Worm (Caenorhabditis elegans) whole organism, late embryonic: Measurements from ENCODE around the gene repo-1.

Experiments used
- C08G9.2 ChIP-seq: sonication (generic microtip); optimal IDR thresholded peaks from 2 replicates; lab custom pipeline; 2016; ENCODE audit warnings: mild to moderate bottlenecking, missing genetic modification characterization, moderate library complexity, missing compliant biosample characterization
- K02D7.2 ChIP-seq: sonication (generic microtip); optimal IDR thresholded peaks from 2 replicates; lab custom pipeline; 2017; ENCODE audit warnings: mild to moderate bottlenecking, missing genetic modification characterization, missing compliant biosample characterization
- ceh-19 ChIP-seq: fragments of 200-800 bp; sonication (Bioruptor generic); optimal IDR thresholded peaks from 2 replicates; lab custom pipeline; 2018; ENCODE audit warnings: mild to moderate bottlenecking, missing genetic modification characterization, missing compliant biosample characterization
- ceh-2 ChIP-seq: sonication (generic microtip); optimal IDR thresholded peaks from 2 replicates; lab custom pipeline; 2016; ENCODE audit warnings: missing genotype, missing genetic modification characterization, missing compliant biosample characterization
- ceh-30 ChIP-seq: fragments of 150-350 bp; optimal IDR thresholded peaks from 2 replicates; lab custom pipeline; 2014; ENCODE audit warnings: missing biosample characterization, missing genetic modification characterization
- ceh-34 ChIP-seq: sonication (generic microtip); optimal IDR thresholded peaks from 2 replicates; lab custom pipeline; 2016; ENCODE audit warnings: mild to moderate bottlenecking, missing genetic modification characterization, missing compliant biosample characterization
- ceh-6 ChIP-seq: fragments of 200-800 bp; sonication (Bioruptor generic); optimal IDR thresholded peaks from 2 replicates; lab custom pipeline; 2018; ENCODE audit warnings: mild to moderate bottlenecking, missing genetic modification characterization, missing compliant biosample characterization
- dve-1 ChIP-seq: sonication (generic microtip); optimal IDR thresholded peaks from 2 replicates; lab custom pipeline; 2017; ENCODE audit warnings: antibody characterized with exemption, mild to moderate bottlenecking, missing genetic modification characterization, missing compliant biosample characterization
- elt-2 ChIP-seq: sonication (generic microtip); optimal IDR thresholded peaks from 2 replicates; lab custom pipeline; 2016; ENCODE audit warnings: missing genetic modification reagents, missing genetic modification characterization, missing compliant biosample characterization
- eyg-1 ChIP-seq: sonication (generic microtip); optimal IDR thresholded peaks from 2 replicates; lab custom pipeline; 2016; ENCODE audit warnings: missing genotype, missing genetic modification characterization, missing compliant biosample characterization
- fax-1 ChIP-seq: sonication (generic microtip); optimal IDR thresholded peaks from 2 replicates; lab custom pipeline; 2016; ENCODE audit warnings: missing genotype, missing genetic modification characterization, missing compliant biosample characterization
- gmeb-2 ChIP-seq: sonication (generic microtip); optimal IDR thresholded peaks from 2 replicates; lab custom pipeline; 2016; ENCODE audit warnings: missing genetic modification characterization, inconsistent platforms, missing compliant biosample characterization
- hlh-15 ChIP-seq: sonication (generic microtip); optimal IDR thresholded peaks from 2 replicates; lab custom pipeline; 2016; ENCODE audit warnings: missing genetic modification characterization, missing compliant biosample characterization
- hlh-30 ChIP-seq: sonication (generic microtip); optimal IDR thresholded peaks from 2 replicates; lab custom pipeline; 2017; ENCODE audit warnings: antibody characterized with exemption, missing genetic modification characterization, missing compliant biosample characterization; ENCODE audit not compliant: insufficient read depth
- hlh-8 ChIP-seq: sonication (generic microtip); optimal IDR thresholded peaks from 2 replicates; lab custom pipeline; 2016; ENCODE audit warnings: missing genotype, missing genetic modification characterization, missing compliant biosample characterization
- lim-6 ChIP-seq: sonication (generic microtip); optimal IDR thresholded peaks from 2 replicates; lab custom pipeline; 2016; ENCODE audit warnings: missing genetic modification characterization, missing compliant biosample characterization
- mec-3 ChIP-seq: sonication (generic microtip); optimal IDR thresholded peaks from 2 replicates; lab custom pipeline; 2016; ENCODE audit warnings: borderline replicate concordance, missing genetic modification characterization, missing compliant biosample characterization
- npax-4 ChIP-seq: sonication (generic microtip); optimal IDR thresholded peaks from 2 replicates; lab custom pipeline; 2016; ENCODE audit warnings: missing genetic modification characterization, missing compliant biosample characterization
- pag-3 ChIP-seq: sonication (generic microtip); optimal IDR thresholded peaks from 2 replicates; lab custom pipeline; 2016; ENCODE audit warnings: missing compliant biosample characterization, missing genetic modification characterization, borderline replicate concordance
- pax-1 ChIP-seq: fragments of 150-350 bp; optimal IDR thresholded peaks from 2 replicates; lab custom pipeline; 2014; ENCODE audit warnings: missing biosample characterization, missing genetic modification characterization
- rnt-1 ChIP-seq: sonication (generic microtip); optimal IDR thresholded peaks from 2 replicates; lab custom pipeline; 2016; ENCODE audit warnings: missing genetic modification characterization, missing compliant biosample characterization
- sdc-2 ChIP-seq: sonication (generic microtip); optimal IDR thresholded peaks from 2 replicates; lab custom pipeline; 2016; ENCODE audit warnings: missing genotype, missing genetic modification characterization, missing compliant biosample characterization
- tbx-2 ChIP-seq: sonication (generic microtip); optimal IDR thresholded peaks from 2 replicates; lab custom pipeline; 2016; ENCODE audit warnings: missing genetic modification characterization, missing compliant biosample characterization
- tbx-7 ChIP-seq: sonication (generic microtip); optimal IDR thresholded peaks from 2 replicates; lab custom pipeline; 2016; ENCODE audit warnings: missing genotype, missing genetic modification characterization, missing compliant biosample characterization
- unc-3 ChIP-seq, 2 experiments: fragments of 200-800 bp in 1 of 2; sonication (Bioruptor generic) in 1 of 2; sonication (generic microtip) in 1 of 2; conservative IDR thresholded peaks in 1 of 2; optimal IDR thresholded peaks in 1 of 2; 2 replicates each; pipeline versions ENCODE4 v1.3.6 to Lab custom; 2016 to 2022; ENCODE audit warnings: missing compliant biosample characterization in 2 of 2, missing genetic modification characterization in 2 of 2, missing genetic modification reagents in 1 of 2

repo-1 gene

DNA sequence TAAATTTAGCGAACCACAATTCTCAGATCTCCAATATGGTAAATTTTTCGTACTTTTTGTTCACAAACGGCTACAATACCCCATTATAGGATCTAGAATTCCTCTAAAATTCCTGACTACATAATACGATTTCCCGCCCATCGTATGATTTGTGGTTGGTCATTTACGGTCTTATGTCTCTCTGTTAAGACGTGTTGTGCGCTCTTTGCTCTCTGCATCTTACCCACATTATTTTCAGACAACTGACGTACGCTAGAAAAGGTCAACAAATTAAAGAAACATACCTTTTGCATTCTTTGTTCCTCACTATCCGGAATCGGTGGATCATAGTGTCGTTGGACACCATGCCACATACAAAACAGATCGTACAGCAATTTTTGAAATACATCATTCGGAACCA lies 41.2 kb upstream of the repo-1 start:
- TF ChIP-seq dve-1 (tag; lab: Kevin White, UChicago): no peak
- TF ChIP-seq hlh-30 (tag; lab: Kevin White, UChicago): no peak
- no peak for TF ChIP-seq ceh-34 (tag; lab: Kevin White, UChicago)
- TF ChIP-seq ceh-6 (GFP tag; lab: Kevin White, UChicago): no peak
- no peak for TF ChIP-seq C08G9.2 (tag; lab: Kevin White, UChicago)
- TF ChIP-seq lim-6: no peak

DNA sequence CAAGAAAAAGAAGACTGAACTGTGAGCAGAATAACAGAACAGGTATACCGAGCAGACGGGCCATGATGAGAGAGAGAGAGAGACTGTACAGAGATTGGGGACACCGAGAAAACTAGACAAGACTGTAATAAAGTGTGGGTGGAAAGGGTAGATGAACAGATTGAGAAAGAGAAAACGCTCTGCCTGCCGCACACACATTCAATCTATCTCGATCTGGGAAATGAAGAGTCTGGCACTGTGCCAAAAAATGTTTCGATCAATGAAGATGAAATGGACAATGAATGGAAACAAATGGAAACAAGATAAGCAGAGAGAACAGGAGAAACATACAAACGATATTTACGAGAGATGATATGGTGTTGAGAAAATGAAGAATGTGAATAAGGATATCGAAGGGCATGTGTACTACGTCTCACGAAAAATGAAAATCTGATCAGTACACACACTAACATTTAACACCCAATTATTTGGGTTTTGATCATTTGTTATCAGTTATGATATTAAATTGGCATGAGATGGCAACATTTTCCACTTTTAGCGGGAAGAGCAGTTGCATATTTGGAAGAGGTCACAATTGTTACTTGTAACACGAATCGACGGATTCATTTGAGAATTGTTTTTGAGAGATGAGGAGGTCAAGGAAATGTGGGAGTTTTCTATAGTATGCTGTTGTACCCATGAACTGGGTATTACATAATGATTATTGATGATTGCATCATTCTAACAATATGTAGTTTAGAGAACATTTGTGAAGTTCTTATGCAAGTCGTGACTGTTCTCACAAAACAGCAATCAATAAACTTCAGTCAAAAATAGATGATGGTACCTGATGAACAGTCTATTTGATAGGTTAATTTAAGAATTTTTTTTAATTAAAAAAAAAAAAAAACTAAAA lies 39.2 kb upstream of the repo-1 start:
- no peak for TF ChIP-seq fax-1
- TF ChIP-seq rnt-1 (tag; lab: Kevin White, UChicago): no peak

DNA sequence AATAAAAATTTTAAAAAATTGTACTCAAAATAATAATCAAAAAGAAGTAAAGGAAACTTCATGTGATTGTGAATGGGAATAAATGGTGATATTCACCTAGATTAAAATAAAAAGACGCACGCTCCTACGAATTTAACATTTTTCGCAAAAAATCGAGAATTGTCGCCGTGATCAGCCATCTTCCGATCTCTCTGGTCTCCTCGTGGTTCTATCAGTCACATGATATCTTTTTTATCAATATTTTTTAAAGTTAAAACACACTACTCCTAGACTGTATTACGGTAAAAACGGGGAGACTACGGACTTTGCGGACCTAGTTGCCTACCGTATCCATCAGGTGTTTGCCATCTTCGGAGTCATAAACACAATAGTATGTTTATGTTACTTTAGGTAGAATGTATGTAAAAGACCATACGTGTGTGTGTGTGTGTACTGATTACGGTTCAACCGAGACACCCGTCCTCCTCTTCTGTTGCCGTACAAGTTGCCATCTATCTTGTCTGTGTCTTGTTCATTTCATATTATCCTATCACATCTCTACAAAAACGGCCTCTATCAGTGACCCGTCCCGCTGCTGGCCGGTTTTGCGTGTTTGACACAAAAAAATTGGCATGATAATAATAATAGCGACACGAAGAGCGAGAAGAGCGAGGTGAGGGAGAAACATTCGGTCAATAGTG lies 37.6 kb upstream of the repo-1 start, which contains the start of gene T12G3.2:
TSS of gene T12G3.2 (minus strand) at position 444 of the 680 bp plus-strand sequence.
- TF ChIP-seq hlh-8 (no peak), ceh-2 (tag; lab: Kevin White, UChicago) (no peak), elt-2 (tag; lab: Kevin White, UChicago) (peak; percentile 76), ceh-19 (GFP tag; lab: Kevin White, UChicago) (no peak), K02D7.2 (tag; lab: Kevin White, UChicago) (no peak), npax-4 (tag; lab: Kevin White, UChicago) (no peak)

ce11 chrIV:12047552-12048347 lies 36.5 kb upstream of the repo-1 start, which contains the start of gene T12G3.4:
Gene T12G3.4 (plus strand): TSS chrIV:12048256.
- TF ChIP-seq ceh-30 (tag; lab: Kevin White, UChicago): no peak
- TF ChIP-seq sdc-2 (tag; lab: Kevin White, UChicago): no peak
- no peak for TF ChIP-seq tbx-2 (tag; lab: Kevin White, UChicago)
- no peak for TF ChIP-seq mec-3 (tag; lab: Kevin White, UChicago)
- TF ChIP-seq npax-4 (tag; lab: Kevin White, UChicago): no peak
- TF ChIP-seq pax-1 (tag; lab: Kevin White, UChicago): no peak
- no peak for TF ChIP-seq eyg-1 (tag; lab: Kevin White, UChicago)

DNA sequence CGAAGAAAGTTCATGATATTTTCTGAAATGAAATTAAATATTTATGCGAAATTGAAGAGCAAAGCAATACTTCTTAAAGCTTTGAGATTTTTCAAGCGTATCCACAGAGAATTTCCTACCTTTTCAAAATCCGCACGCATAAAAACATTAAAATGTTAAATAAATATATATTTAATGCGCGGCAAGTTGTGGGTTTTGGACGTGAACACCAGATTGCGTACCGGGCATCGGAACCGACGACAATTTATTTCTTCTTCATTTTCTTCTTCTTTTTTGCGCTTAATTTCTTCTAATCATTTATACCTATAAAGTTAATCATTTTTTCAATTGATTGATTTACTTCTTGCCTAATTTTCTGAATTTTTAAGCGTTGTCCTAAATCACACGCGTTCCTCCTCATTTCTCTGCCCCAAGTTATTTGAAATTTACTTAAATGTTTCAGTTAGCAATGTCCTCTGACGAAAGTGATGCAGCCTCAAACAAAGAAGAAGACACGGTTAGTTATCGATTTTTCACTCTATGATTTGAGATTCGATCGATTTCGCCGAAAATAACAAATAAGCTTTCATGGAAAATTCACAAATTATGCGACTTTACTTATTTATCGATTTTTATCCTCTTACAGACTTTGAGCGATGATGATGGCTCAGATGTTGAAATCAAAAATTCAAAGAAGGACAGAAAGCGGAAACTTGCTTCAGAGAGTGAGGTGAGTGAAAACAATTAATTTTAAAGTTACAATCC lies 33.1 kb upstream of the repo-1 start, which contains the start of the genes bre-5 and spt-5:
TSS of gene bre-5 (minus strand) at position 167 of the 744 bp plus-strand sequence.
TSS of gene spt-5 (plus strand) at position 443 of the 744 bp plus-strand sequence.
- no peak for TF ChIP-seq pag-3 (tag; lab: Kevin White, UChicago)
- no peak for TF ChIP-seq hlh-15
- no peak for TF ChIP-seq unc-3 (GFP tag; conservative IDR thresholded peaks at IDR 0.05; lab: Robert Waterston, UW)
- TF ChIP-seq unc-3 (tag; optimal IDR thresholded peaks at IDR 0.05; lab: Kevin White, UChicago): no peak
- no peak for TF ChIP-seq tbx-7 (tag; lab: Kevin White, UChicago)
- no peak for TF ChIP-seq gmeb-2 (tag; lab: Kevin White, UChicago)
